Worm (Caenorhabditis elegans) whole organism, L1 larva: ENCODE data around the gene D1025.1.
A peak's percentile ranks its signal among the peaks of the same experiment; 100 is the strongest.

Experiments used
- C16A3.4 ChIP-seq: fragments of 150-350 bp; optimal IDR thresholded peaks from 2 replicates; lab custom pipeline; 2014; ENCODE audit warnings: missing biosample characterization, missing genetic modification characterization
- Y116A8C.19 ChIP-seq: sonication (generic microtip); optimal IDR thresholded peaks from 2 replicates; lab custom pipeline; 2016; ENCODE audit warnings: missing compliant biosample characterization, missing genetic modification characterization, borderline replicate concordance
- aha-1 ChIP-seq: fragments of 150-350 bp; optimal IDR thresholded peaks from 2 replicates; lab custom pipeline; 2014; ENCODE audit warnings: missing biosample characterization, missing genetic modification characterization
- alr-1 ChIP-seq: fragments of 200-800 bp; sonication (Bioruptor generic); optimal IDR thresholded peaks from 2 replicates; lab custom pipeline; 2018; ENCODE audit warnings: borderline replicate concordance, mild to moderate bottlenecking, missing genetic modification characterization, missing compliant biosample characterization
- blmp-1 ChIP-seq: fragments of 150-350 bp; optimal IDR thresholded peaks from 2 replicates; lab custom pipeline; 2014; ENCODE audit warnings: missing biosample characterization, missing genetic modification characterization
- ceh-82 ChIP-seq, 3 experiments: fragments of 150-350 bp in 1 of 3; sonication (generic microtip) in 2 of 3; optimal IDR thresholded peaks; 2 replicates each; lab custom pipeline; 2014 to 2017; ENCODE audit warnings: missing biosample characterization in 3 of 3, missing genetic modification characterization in 3 of 3
- ceh-88 ChIP-seq: fragments of 200-800 bp; sonication (Bioruptor generic); IDR thresholded peaks from 2 replicates; pipeline ENCODE4 v1.3.6; 2022; ENCODE audit warnings: missing genetic modification characterization, missing compliant biosample characterization
- dpl-1 ChIP-seq, 3 experiments: fragments of 150-350 bp in 2 of 3; sonication (generic microtip) in 1 of 3; optimal IDR thresholded peaks; 2 replicates each; lab custom pipeline; 2014 to 2017; ENCODE audit warnings: missing biosample characterization in 3 of 3, missing genetic modification characterization in 3 of 3, missing genetic modification reagents in 3 of 3
- dsc-1 ChIP-seq: sonication (generic microtip); optimal IDR thresholded peaks from 2 replicates; lab custom pipeline; 2016; ENCODE audit warnings: mild to moderate bottlenecking, missing genetic modification characterization, missing compliant biosample characterization
- efl-1 ChIP-seq, 4 experiments: fragments of 150-350 bp; optimal IDR thresholded peaks in 3 of 4; peaks in 1 of 4; 1 replicate in 1 of 4; 2 replicates in 3 of 4; lab custom pipeline; 2014; ENCODE audit warnings: missing biosample characterization in 2 of 4, missing genetic modification characterization in 2 of 4, missing genetic modification reagents in 2 of 4
- efl-3 ChIP-seq: fragments of 200-800 bp; sonication (Bioruptor generic); optimal IDR thresholded peaks from 2 replicates; lab custom pipeline; 2018; ENCODE audit warnings: mild to moderate bottlenecking, missing genetic modification characterization, missing compliant biosample characterization
- egl-13 ChIP-seq: sonication (generic microtip); optimal IDR thresholded peaks from 2 replicates; lab custom pipeline; 2016; ENCODE audit warnings: missing genotype, missing genetic modification reagents, missing genetic modification characterization, missing compliant biosample characterization
- egl-27 ChIP-seq, 2 experiments: fragments of 150-350 bp in 1 of 2; sonication (generic microtip); optimal IDR thresholded peaks; 3 replicates each; lab custom pipeline; 2017 to 2018; ENCODE audit warnings: missing biosample characterization in 2 of 2, missing genetic modification characterization in 2 of 2, missing genetic modification reagents in 2 of 2
- elt-3 ChIP-seq, 6 experiments: fragments of 150-350 bp in 1 of 6; sonication (generic microtip); optimal IDR thresholded peaks; 2 replicates each; lab custom pipeline; 2017 to 2018; ENCODE audit warnings: missing biosample characterization in 6 of 6, missing genetic modification characterization in 6 of 6, inconsistent platforms in 1 of 6
- ets-5 ChIP-seq: fragments of 200-800 bp; sonication (Bioruptor generic); IDR thresholded peaks from 2 replicates; pipeline ENCODE4 v1.3.6; 2022; ENCODE audit warnings: missing genetic modification characterization, missing compliant biosample characterization
- fos-1 ChIP-seq: fragments of 150-350 bp; optimal IDR thresholded peaks from 2 replicates; lab custom pipeline; 2014; ENCODE audit warnings: missing biosample characterization, missing genetic modification characterization
- grh-1 ChIP-seq: fragments of 200-800 bp; sonication (Bioruptor generic); IDR thresholded peaks from 2 replicates; pipeline ENCODE4 v1.3.6; 2022; ENCODE audit warnings: missing genetic modification reagents, missing genetic modification characterization, missing compliant biosample characterization
- hlh-17 ChIP-seq: fragments of 200-800 bp; sonication (Bioruptor generic); optimal IDR thresholded peaks from 2 replicates; lab custom pipeline; 2018; ENCODE audit warnings: missing genetic modification characterization, mild to moderate bottlenecking, missing compliant biosample characterization, moderate library complexity, borderline replicate concordance
- hlh-4 ChIP-seq: sonication (generic microtip); optimal IDR thresholded peaks from 2 replicates; lab custom pipeline; 2016; ENCODE audit warnings: mild to moderate bottlenecking, missing genetic modification characterization, missing compliant biosample characterization
- irx-1 ChIP-seq: sonication (generic microtip); optimal IDR thresholded peaks from 2 replicates; lab custom pipeline; 2016; ENCODE audit warnings: missing genetic modification characterization, missing compliant biosample characterization
- lin-13 ChIP-seq: fragments of 150-350 bp; optimal IDR thresholded peaks from 2 replicates; lab custom pipeline; 2014; ENCODE audit warnings: missing biosample characterization, missing genetic modification reagents, missing genetic modification characterization
- lin-14 ChIP-seq: fragments of 200-800 bp; sonication (Bioruptor generic); optimal IDR thresholded peaks from 2 replicates; lab custom pipeline; 2018; ENCODE audit warnings: mild to moderate bottlenecking, missing genetic modification characterization, moderate library complexity, missing compliant biosample characterization
- lin-35 ChIP-seq, 2 experiments: fragments of 150-350 bp; optimal IDR thresholded peaks; 2 replicates each; lab custom pipeline; 2014; ENCODE audit warnings: missing biosample characterization in 2 of 2, missing genetic modification characterization in 2 of 2, missing genetic modification reagents in 2 of 2
- lin-39 ChIP-seq: fragments of 150-350 bp; optimal IDR thresholded peaks from 2 replicates; lab custom pipeline; 2014; ENCODE audit warnings: missing biosample characterization, missing genetic modification reagents, missing genetic modification characterization
- lir-3 ChIP-seq: sonication (generic microtip); optimal IDR thresholded peaks from 2 replicates; lab custom pipeline; 2016; ENCODE audit warnings: mild to moderate bottlenecking, missing genetic modification characterization, moderate library complexity, missing compliant biosample characterization; ENCODE audit not compliant: poor library complexity
- lsy-2 ChIP-seq, 2 experiments: fragments of 150-350 bp; optimal IDR thresholded peaks; 2 replicates each; lab custom pipeline; 2014; ENCODE audit warnings: missing biosample characterization in 2 of 2, missing genetic modification characterization in 2 of 2
- mdl-1 ChIP-seq, 2 experiments: fragments of 150-350 bp; optimal IDR thresholded peaks; 2 replicates each; lab custom pipeline; 2014 to 2017; ENCODE audit warnings: missing biosample characterization in 2 of 2, missing genetic modification characterization in 2 of 2, inconsistent platforms in 1 of 2
- mef-2 ChIP-seq: fragments of 150-350 bp; optimal IDR thresholded peaks from 2 replicates; lab custom pipeline; 2014; ENCODE audit warnings: missing biosample characterization, missing genetic modification characterization
- mep-1 ChIP-seq: fragments of 150-350 bp; optimal IDR thresholded peaks from 2 replicates; lab custom pipeline; 2014; ENCODE audit warnings: missing biosample characterization, missing genetic modification characterization
- nhr-19 ChIP-seq: fragments of 200-800 bp; sonication (Bioruptor generic); conservative IDR thresholded peaks from 2 replicates; pipeline ENCODE4 v1.3.6; 2022; ENCODE audit warnings: missing genetic modification characterization, missing compliant biosample characterization
- nhr-20 ChIP-seq: sonication (generic microtip); optimal IDR thresholded peaks from 2 replicates; lab custom pipeline; 2016; ENCODE audit warnings: mild to moderate bottlenecking, missing genetic modification characterization, missing compliant biosample characterization
- nhr-47 ChIP-seq: sonication (generic microtip); optimal IDR thresholded peaks from 2 replicates; lab custom pipeline; 2016; ENCODE audit warnings: mild to moderate bottlenecking, missing genetic modification characterization, moderate library complexity, missing compliant biosample characterization
- nhr-71 ChIP-seq: sonication (generic microtip); optimal IDR thresholded peaks from 2 replicates; lab custom pipeline; 2016; ENCODE audit warnings: mild to moderate bottlenecking, missing genetic modification characterization, moderate library complexity, missing compliant biosample characterization
- nhr-77 ChIP-seq: fragments of 150-350 bp; optimal IDR thresholded peaks from 2 replicates; lab custom pipeline; 2014; ENCODE audit warnings: missing biosample characterization, missing genetic modification characterization
- nhr-85 ChIP-seq: sonication (generic microtip); peaks from one replicate; lab custom pipeline; 2016; ENCODE audit warnings: missing genetic modification characterization, inconsistent platforms, missing compliant biosample characterization
- nhr-90 ChIP-seq: sonication (generic microtip); optimal IDR thresholded peaks from 2 replicates; lab custom pipeline; 2016; ENCODE audit warnings: mild to moderate bottlenecking, missing genetic modification characterization, missing compliant biosample characterization; ENCODE audit not compliant: poor library complexity
- pag-3 ChIP-seq: sonication (generic microtip); optimal IDR thresholded peaks from 2 replicates; lab custom pipeline; 2017; ENCODE audit warnings: missing genetic modification characterization, mild to moderate bottlenecking, missing compliant biosample characterization, antibody characterized with exemption, borderline replicate concordance; ENCODE audit not compliant: insufficient read depth
- pax-3 ChIP-seq: fragments of 200-800 bp; sonication (Bioruptor generic); optimal IDR thresholded peaks from 2 replicates; lab custom pipeline; 2018; ENCODE audit warnings: mild to moderate bottlenecking, missing genetic modification characterization, moderate library complexity, missing compliant biosample characterization
- rnt-1 ChIP-seq: sonication (generic microtip); optimal IDR thresholded peaks from 2 replicates; lab custom pipeline; 2016; ENCODE audit warnings: mild to moderate bottlenecking, missing genetic modification characterization, moderate library complexity, missing compliant biosample characterization
- skn-1 ChIP-seq: fragments of 150-350 bp; optimal IDR thresholded peaks from 2 replicates; lab custom pipeline; 2014; ENCODE audit warnings: missing biosample characterization, missing genetic modification characterization
- snu-23 ChIP-seq: sonication (generic microtip); optimal IDR thresholded peaks from 2 replicates; lab custom pipeline; 2016; ENCODE audit warnings: missing genetic modification characterization, missing compliant biosample characterization
- sptf-1 ChIP-seq: fragments of 150-350 bp; optimal IDR thresholded peaks from 2 replicates; lab custom pipeline; 2014; ENCODE audit warnings: missing biosample characterization, missing genetic modification characterization
- swsn-7 ChIP-seq: sonication (generic microtip); optimal IDR thresholded peaks from 2 replicates; lab custom pipeline; 2016; ENCODE audit warnings: missing genetic modification characterization, missing compliant biosample characterization
- tbx-2 ChIP-seq: sonication (generic microtip); optimal IDR thresholded peaks from 2 replicates; lab custom pipeline; 2016; ENCODE audit warnings: missing genetic modification characterization, missing compliant biosample characterization
- unc-130 ChIP-seq: fragments of 150-350 bp; optimal IDR thresholded peaks from 2 replicates; lab custom pipeline; 2017; ENCODE audit warnings: missing biosample characterization, missing genetic modification characterization, inconsistent platforms
- unc-62 ChIP-seq: fragments of 150-350 bp; optimal IDR thresholded peaks from 2 replicates; lab custom pipeline; 2014; ENCODE audit warnings: missing biosample characterization, missing genetic modification reagents, missing genetic modification characterization
- vab-15 ChIP-seq: sonication (generic microtip); optimal IDR thresholded peaks from 2 replicates; lab custom pipeline; 2017; ENCODE audit warnings: missing genotype, mild to moderate bottlenecking, missing genetic modification characterization, missing compliant biosample characterization
- xbp-1 ChIP-seq: sonication (generic microtip); optimal IDR thresholded peaks from 2 replicates; lab custom pipeline; 2016; ENCODE audit warnings: missing genetic modification characterization, missing compliant biosample characterization
- zag-1 ChIP-seq: fragments of 150-350 bp; optimal IDR thresholded peaks from 2 replicates; lab custom pipeline; 2014; ENCODE audit warnings: missing biosample characterization, missing genetic modification characterization

D1025.1 gene

ce11 chrX:14507992-14508391, 12.6 kb upstream of the D1025.1 start (continued):
- TF ChIP-seq hlh-17, result no peak
- peak; percentile 2 for TF ChIP-seq tbx-2
- TF ChIP-seq skn-1 (tag; lab: Kevin White, UChicago), result no peak
- TF ChIP-seq ceh-88, result no peak
- no peak for TF ChIP-seq pax-3 (tag; lab: Kevin White, UChicago)
- no peak for TF ChIP-seq hlh-4
- TF ChIP-seq nhr-71 (tag; lab: Kevin White, UChicago), result peak; percentile 74
- TF ChIP-seq C16A3.4 (tag; lab: Kevin White, UChicago), result no peak
- no peak for TF ChIP-seq irx-1

ce11 chrX:14508823-14509259, 11.7 kb upstream of the D1025.1 start:
- TF ChIP-seq unc-62 (GFP tag; lab: Kevin White, UChicago) (no peak), nhr-20 (tag; lab: Kevin White, UChicago) (peak; percentile 69), swsn-7 (tag; lab: Kevin White, UChicago) (peak; percentile 12), blmp-1 (tag; lab: Kevin White, UChicago) (peak; percentile 85), egl-27 (tag; optimal IDR thresholded peaks at IDR 0.05; lab: Kevin White, UChicago) (peak in 1 of 2 experiments; percentile 70), lin-39 (peak; percentile 77), vab-15 (tag; lab: Kevin White, UChicago) (no peak), lin-35 (GFP tag; optimal IDR thresholded peaks at IDR 0.05; lab: Kevin White, UChicago) (peak in 1 of 2 experiments; percentile 36), nhr-19 (GFP tag; lab: Robert Waterston, UW) (peak; percentile 61), efl-1 (optimal IDR thresholded peaks at IDR 0.05; lab: Kevin White, UChicago) (peak in 1 of 2 experiments; percentile 5), efl-1 (GFP tag; optimal IDR thresholded peaks at IDR 0.05 in 1 of 2; lab: Kevin White, UChicago) (peak in 1 of 2 experiments; percentile 36), mep-1 (tag; lab: Kevin White, UChicago) (peak; percentile 85), rnt-1 (tag; lab: Kevin White, UChicago) (peak; percentile 84), elt-3 (tag; optimal IDR thresholded peaks at IDR 0.05; lab: Kevin White, UChicago) (peak in 5 of 6 experiments; percentile 61 to 85 (median 73)), mdl-1 (tag; optimal IDR thresholded peaks at IDR 0.05; lab: Kevin White, UChicago) (no peak), grh-1 (GFP tag; lab: Robert Waterston, UW) (peak; percentile 56; the same call in 1 of the 2 replicates), lsy-2 (tag; optimal IDR thresholded peaks at IDR 0.05; lab: Kevin White, UChicago) (peak; percentile 48 to 54), mef-2 (tag; lab: Kevin White, UChicago) (no peak), unc-130 (tag; lab: Kevin White, UChicago) (peak; percentile 33), aha-1 (no peak), lin-14 (peak; percentile 94), dpl-1 (GFP tag; optimal IDR thresholded peaks at IDR 0.05; lab: Kevin White, UChicago) (peak in 1 of 3 experiments; percentile 8), xbp-1 (tag; lab: Kevin White, UChicago) (no peak), fos-1 (tag; lab: Kevin White, UChicago) (no peak), lir-3 (peak; percentile 1), nhr-77 (tag; lab: Kevin White, UChicago) (peak; percentile 13), ceh-82 (tag; optimal IDR thresholded peaks at IDR 0.05; lab: Kevin White, UChicago) (peak in 2 of 3 experiments; percentile 10 to 21), ets-5 (no peak), irx-1 (peak; percentile 48), zag-1 (tag; lab: Kevin White, UChicago) (no peak), snu-23 (GFP tag; lab: Kevin White, UChicago) (peak; percentile 65), nhr-71 (tag; lab: Kevin White, UChicago) (peak; percentile 85), pag-3 (tag; lab: Kevin White, UChicago) (peak; percentile 58), alr-1 (tag; lab: Kevin White, UChicago) (no peak), nhr-90 (tag; lab: Kevin White, UChicago) (peak; percentile 35), nhr-47 (peak; percentile 36), sptf-1 (tag; lab: Kevin White, UChicago) (no peak), efl-3 (no peak), C16A3.4 (tag; lab: Kevin White, UChicago) (peak; percentile 19), Y116A8C.19 (tag; lab: Kevin White, UChicago) (no peak), dsc-1 (tag; lab: Kevin White, UChicago) (no peak), lin-13 (peak; percentile 15), tbx-2 (peak; percentile 58), ceh-88 (no peak), nhr-85 (tag; lab: Kevin White, UChicago) (peak; percentile 98), egl-13 (no peak)
